Fruit fly (Drosophila melanogaster) whole organism, prepupa: ENCODE results near the gene Cpr65Ax1.

Experiments
- Blimp-1 ChIP-seq: fragments of 200-800 bp; sonication (Bioruptor generic); optimal IDR thresholded peaks from 3 replicates; lab custom pipeline; 2017; ENCODE audit warnings: missing biosample characterization, missing genetic modification characterization, mild to moderate bottlenecking, moderate library complexity, missing genetic modification reagents
- CG10631 ChIP-seq: fragments of 200-800 bp; sonication (Bioruptor generic); optimal IDR thresholded peaks from 2 replicates; lab custom pipeline; 2016; ENCODE audit warnings: missing biosample characterization, missing genetic modification characterization
- CG10669 ChIP-seq: fragments of 200-800 bp; sonication (Bioruptor generic); optimal IDR thresholded peaks from 3 replicates; lab custom pipeline; 2018; ENCODE audit warnings: missing biosample characterization, mild to moderate bottlenecking, missing genetic modification characterization, moderate library complexity
- CG11762 ChIP-seq: fragments of 200-800 bp; sonication (Bioruptor generic); optimal IDR thresholded peaks from 3 replicates; lab custom pipeline; 2016; ENCODE audit warnings: missing biosample characterization, missing genetic modification characterization; ENCODE audit not compliant: insufficient read depth
- CG11902 ChIP-seq: fragments of 200-800 bp; sonication (Bioruptor generic); optimal IDR thresholded peaks from 3 replicates; lab custom pipeline; 2016; ENCODE audit warnings: missing biosample characterization, missing genetic modification characterization
- CG1621 ChIP-seq: fragments of 200-800 bp; sonication (Bioruptor generic); optimal IDR thresholded peaks from 3 replicates; lab custom pipeline; 2018; ENCODE audit warnings: missing biosample characterization, mild to moderate bottlenecking, missing genetic modification characterization
- CG16779 ChIP-seq: fragments of 200-800 bp; sonication (Bioruptor generic); optimal IDR thresholded peaks from 3 replicates; lab custom pipeline; 2017; ENCODE audit warnings: missing biosample characterization, mild to moderate bottlenecking, missing genetic modification characterization
- CG3032 ChIP-seq: fragments of 200-800 bp; optimal IDR thresholded peaks from 2 replicates; lab custom pipeline; 2019; ENCODE audit warnings: missing biosample characterization, mild to moderate bottlenecking, missing genetic modification characterization, moderate library complexity
- CG31627 ChIP-seq: fragments of 200-800 bp; sonication (Bioruptor generic); optimal IDR thresholded peaks from 3 replicates; lab custom pipeline; 2016; ENCODE audit warnings: missing biosample characterization, missing genetic modification characterization
- CG32006 ChIP-seq: fragments of 200-800 bp; sonication (Bioruptor generic); optimal IDR thresholded peaks from 3 replicates; lab custom pipeline; 2017; ENCODE audit warnings: missing biosample characterization, mild to moderate bottlenecking, missing genetic modification characterization
- CG34406 ChIP-seq: fragments of 200-800 bp; sonication (Bioruptor generic); optimal IDR thresholded peaks from 3 replicates; lab custom pipeline; 2016; ENCODE audit warnings: missing biosample characterization, missing genetic modification characterization
- CG3919 ChIP-seq: fragments of 200-800 bp; sonication (Bioruptor generic); optimal IDR thresholded peaks from 3 replicates; lab custom pipeline; 2016; ENCODE audit warnings: missing biosample characterization, missing genetic modification characterization
- CG4318 ChIP-seq: fragments of 200-800 bp; sonication (Bioruptor generic); optimal IDR thresholded peaks from 3 replicates; lab custom pipeline; 2017; ENCODE audit warnings: missing biosample characterization, mild to moderate bottlenecking, missing genetic modification characterization
- CG6276 ChIP-seq: fragments of 200-800 bp; sonication (Bioruptor generic); optimal IDR thresholded peaks from 2 replicates; lab custom pipeline; 2017; ENCODE audit warnings: missing biosample characterization, mild to moderate bottlenecking, missing genetic modification characterization
- CG6792 ChIP-seq: fragments of 200-800 bp; sonication (Bioruptor generic); optimal IDR thresholded peaks from 3 replicates; lab custom pipeline; 2016; ENCODE audit warnings: missing biosample characterization, missing genetic modification characterization
- CG6808 ChIP-seq: fragments of 200-800 bp; sonication (Bioruptor generic); optimal IDR thresholded peaks from 3 replicates; lab custom pipeline; 2017; ENCODE audit warnings: missing biosample characterization, missing genetic modification characterization, mild to moderate bottlenecking, moderate library complexity, missing genetic modification reagents
- CG6854 ChIP-seq: fragments of 200-800 bp; sonication (Bioruptor generic); optimal IDR thresholded peaks from 2 replicates; lab custom pipeline; 2017; ENCODE audit warnings: missing biosample characterization, mild to moderate bottlenecking, missing genetic modification characterization
- CG7368 ChIP-seq: fragments of 200-800 bp; sonication (Bioruptor generic); optimal IDR thresholded peaks from 3 replicates; lab custom pipeline; 2016; ENCODE audit warnings: missing biosample characterization, missing genetic modification characterization
- CG8119 ChIP-seq: fragments of 200-800 bp; sonication (Bioruptor generic); IDR thresholded peaks from 3 replicates; pipeline ENCODE4 v1.3.6; 2022; ENCODE audit warnings: missing biosample characterization, missing genetic modification characterization
- CG8319 ChIP-seq: fragments of 200-800 bp; sonication (Bioruptor generic); optimal IDR thresholded peaks from 3 replicates; lab custom pipeline; 2016; ENCODE audit warnings: missing biosample characterization, missing genetic modification characterization
- CG9139 ChIP-seq: fragments of 200-800 bp; sonication (Bioruptor generic); optimal IDR thresholded peaks from 3 replicates; lab custom pipeline; 2017; ENCODE audit warnings: missing biosample characterization, mild to moderate bottlenecking, missing genetic modification characterization
- Eip75B ChIP-seq: fragments of 200-800 bp; sonication (Bioruptor generic); optimal IDR thresholded peaks from 3 replicates; lab custom pipeline; 2016; ENCODE audit warnings: missing biosample characterization, missing genetic modification characterization
- Eip78C ChIP-seq: fragments of 200-800 bp; sonication (Bioruptor generic); peaks from one replicate; lab custom pipeline; 2016; ENCODE audit warnings: missing biosample characterization, missing genetic modification characterization
- Eip93F ChIP-seq: fragments of 200-800 bp; sonication (Bioruptor generic); optimal IDR thresholded peaks from 2 replicates; lab custom pipeline; 2016; ENCODE audit warnings: missing biosample characterization, mild to moderate bottlenecking, missing genetic modification characterization
- Ets21C ChIP-seq: fragments of 200-800 bp; sonication (Bioruptor generic); optimal IDR thresholded peaks from 3 replicates; lab custom pipeline; 2016; ENCODE audit warnings: missing biosample characterization, missing genetic modification characterization
- Gug ChIP-seq: fragments of 200-800 bp; sonication (Bioruptor generic); IDR thresholded peaks from 2 replicates; pipeline ENCODE4 v1.3.6; 2022; ENCODE audit warnings: missing biosample characterization, missing genetic modification characterization
- Hr39 ChIP-seq: fragments of 200-800 bp; sonication (Bioruptor generic); optimal IDR thresholded peaks from 2 replicates; lab custom pipeline; 2016; ENCODE audit warnings: missing biosample characterization, missing genetic modification characterization
- Hr4 ChIP-seq: fragments of 200-800 bp; sonication (Bioruptor generic); optimal IDR thresholded peaks from 3 replicates; lab custom pipeline; 2016; ENCODE audit warnings: missing biosample characterization, missing genetic modification characterization
- Lpt ChIP-seq: fragments of 200-800 bp; sonication (Bioruptor generic); optimal IDR thresholded peaks from 3 replicates; lab custom pipeline; 2016; ENCODE audit warnings: missing biosample characterization, missing genetic modification characterization
- Met ChIP-seq: fragments of 200-800 bp; sonication (Bioruptor generic); optimal IDR thresholded peaks from 3 replicates; lab custom pipeline; 2016; ENCODE audit warnings: missing biosample characterization, missing genetic modification characterization
- OdsH ChIP-seq: fragments of 200-800 bp; sonication (Bioruptor generic); optimal IDR thresholded peaks from 3 replicates; lab custom pipeline; 2016; ENCODE audit warnings: missing biosample characterization, missing genetic modification characterization
- Sox14 ChIP-seq: fragments of 200-800 bp; sonication (Bioruptor generic); optimal IDR thresholded peaks from 3 replicates; lab custom pipeline; 2016; ENCODE audit warnings: missing biosample characterization, missing genetic modification characterization
- Sox15 ChIP-seq: fragments of 200-800 bp; sonication (Bioruptor generic); optimal IDR thresholded peaks from 3 replicates; lab custom pipeline; 2016; ENCODE audit warnings: missing biosample characterization, missing genetic modification characterization
- achi ChIP-seq: fragments of 200-800 bp; sonication (Bioruptor generic); optimal IDR thresholded peaks from 3 replicates; lab custom pipeline; 2016; ENCODE audit warnings: missing biosample characterization, missing genetic modification characterization
- acj6 ChIP-seq: fragments of 200-800 bp; sonication (Bioruptor generic); optimal IDR thresholded peaks from 3 replicates; lab custom pipeline; 2016; ENCODE audit warnings: missing biosample characterization, missing genetic modification characterization
- cyc ChIP-seq: fragments of 200-800 bp; sonication (Bioruptor generic); optimal IDR thresholded peaks from 3 replicates; lab custom pipeline; 2016; ENCODE audit warnings: missing biosample characterization, missing genetic modification characterization
- dac ChIP-seq: fragments of 200-800 bp; sonication (Bioruptor generic); optimal IDR thresholded peaks from 2 replicates; lab custom pipeline; 2017; ENCODE audit warnings: missing biosample characterization, mild to moderate bottlenecking, missing genetic modification characterization
- dsx ChIP-seq: fragments of 200-800 bp; optimal IDR thresholded peaks from 3 replicates; lab custom pipeline; 2019; ENCODE audit warnings: missing biosample characterization, mild to moderate bottlenecking, missing genetic modification characterization, moderate library complexity; ENCODE audit not compliant: poor library complexity, severe bottlenecking
- eg ChIP-seq: fragments of 200-800 bp; sonication (Bioruptor generic); IDR thresholded peaks from 3 replicates; pipeline ENCODE4 v1.3.6; 2022; ENCODE audit warnings: missing biosample characterization, missing genetic modification characterization
- esn ChIP-seq: fragments of 200-800 bp; sonication (Bioruptor generic); optimal IDR thresholded peaks from 2 replicates; lab custom pipeline; 2016; ENCODE audit warnings: missing biosample characterization, mild to moderate bottlenecking, missing genetic modification characterization, moderate library complexity
- fd59A ChIP-seq: fragments of 200-800 bp; sonication (Bioruptor generic); optimal IDR thresholded peaks from 2 replicates; lab custom pipeline; 2017; ENCODE audit warnings: missing biosample characterization, mild to moderate bottlenecking, missing genetic modification characterization, missing genetic modification reagents
- fd85E ChIP-seq: fragments of 200-800 bp; sonication (Bioruptor generic); optimal IDR thresholded peaks from 3 replicates; lab custom pipeline; 2016; ENCODE audit warnings: missing biosample characterization, missing genetic modification characterization
- lz ChIP-seq: fragments of 200-800 bp; sonication (Bioruptor generic); optimal IDR thresholded peaks from 3 replicates; lab custom pipeline; 2016; ENCODE audit warnings: missing biosample characterization, missing genetic modification characterization
- net ChIP-seq: fragments of 200-800 bp; sonication (Bioruptor generic); optimal IDR thresholded peaks from 3 replicates; lab custom pipeline; 2016; ENCODE audit warnings: missing biosample characterization, missing genetic modification characterization
- pdm3 ChIP-seq: fragments of 200-800 bp; sonication (Bioruptor generic); optimal IDR thresholded peaks from 3 replicates; lab custom pipeline; 2016; ENCODE audit warnings: missing biosample characterization, missing genetic modification characterization
- spab ChIP-seq: fragments of 200-800 bp; sonication (Bioruptor generic); optimal IDR thresholded peaks from 2 replicates; lab custom pipeline; 2017; ENCODE audit warnings: missing biosample characterization, mild to moderate bottlenecking, missing genetic modification characterization, missing genetic modification reagents
- svp ChIP-seq: fragments of 200-800 bp; sonication (Bioruptor generic); peaks from one replicate; lab custom pipeline; 2016; ENCODE audit warnings: missing biosample characterization, missing genetic modification characterization
- vri ChIP-seq: fragments of 200-800 bp; sonication (Bioruptor generic); optimal IDR thresholded peaks from 3 replicates; lab custom pipeline; 2016; ENCODE audit warnings: missing biosample characterization, mild to moderate bottlenecking, missing genetic modification characterization

Gene Cpr65Ax1

dm6 chr3L:6184884-6185438 lies 37.2 kb upstream of the Cpr65Ax1 start, which contains the start of the genes D19B and CG43293 (continued):
- TF ChIP-seq eg (GFP tag; lab: Robert Waterston, UW) (peak; percentile 92), Eip93F (peak; percentile 80), fd59A (peak; percentile 71), cyc (peak; percentile 84), CG3032 (tag; lab: Kevin White, UChicago) (peak; percentile 81), CG32006 (GFP tag; lab: Kevin White, UChicago) (peak; percentile 87), Hr39 (peak; percentile 85), CG8319 (peak; percentile 77), CG11902 (GFP tag; lab: Kevin White, UChicago) (peak; percentile 68), Sox14 (GFP tag; lab: Kevin White, UChicago) (peak; percentile 88), CG31627 (GFP tag; lab: Kevin White, UChicago) (peak; percentile 87), CG8119 (GFP tag; lab: Robert Waterston, UW) (peak; percentile 91), CG6854 (GFP tag; lab: Kevin White, UChicago) (peak; percentile 65), Eip78C (GFP tag; lab: Kevin White, UChicago) (peak; percentile 96), Sox15 (peak; percentile 72), Hr4 (peak; percentile 93), acj6 (GFP tag; lab: Kevin White, UChicago) (peak; percentile 90), CG4318 (peak; percentile 71), Eip75B (GFP tag; lab: Kevin White, UChicago) (peak; percentile 88), dsx (GFP tag; lab: Kevin White, UChicago) (peak; percentile 77), svp (GFP tag; lab: Kevin White, UChicago) (peak; percentile 92), Met (GFP tag; lab: Kevin White, UChicago) (peak; percentile 85), CG6276 (peak; percentile 36), CG7368 (GFP tag; lab: Kevin White, UChicago) (peak; percentile 91), lz (GFP tag; lab: Kevin White, UChicago) (peak; percentile 83), OdsH (peak; percentile 91), Lpt (GFP tag; lab: Kevin White, UChicago) (peak; percentile 85), CG16779 (peak; percentile 81)

- TF ChIP-seq CG11762 (GFP tag; lab: Kevin White, UChicago) (no peak), dsx (GFP tag; lab: Kevin White, UChicago) (no peak), CG31627 (GFP tag; lab: Kevin White, UChicago) (peak; percentile 82), CG11902 (GFP tag; lab: Kevin White, UChicago) (peak; percentile 63), esn (GFP tag; lab: Kevin White, UChicago) (peak; percentile 79), net (GFP tag; lab: Kevin White, UChicago) (no peak), CG34406 (GFP tag; lab: Kevin White, UChicago) (no peak), CG3919 (GFP tag; lab: Kevin White, UChicago) (no peak), Lpt (GFP tag; lab: Kevin White, UChicago) (no peak), CG6808 (GFP tag; lab: Kevin White, UChicago) (no peak), Blimp-1 (GFP tag; lab: Kevin White, UChicago) (no peak), CG1621 (tag; lab: Kevin White, UChicago) (peak; percentile 33), CG10669 (GFP tag; lab: Kevin White, UChicago) (no peak), vri (GFP tag; lab: Kevin White, UChicago) (no peak), CG10631 (no peak), Eip93F (no peak), CG32006 (GFP tag; lab: Kevin White, UChicago) (no peak), pdm3 (GFP tag; lab: Kevin White, UChicago) (no peak), CG7368 (GFP tag; lab: Kevin White, UChicago) (no peak), Gug (GFP tag; lab: Robert Waterston, UW) (peak; percentile 43; the same call in 1 of the 2 replicates), achi (GFP tag; lab: Kevin White, UChicago) (no peak), fd85E (no peak), CG6792 (GFP tag; lab: Kevin White, UChicago) (peak; percentile 46), CG9139 (no peak), Hr39 (peak; percentile 82), Hr4 (no peak), CG8319 (peak; percentile 52), CG6276 (no peak), spab (no peak), CG8119 (GFP tag; lab: Robert Waterston, UW) (no peak), dac (no peak), CG3032 (tag; lab: Kevin White, UChicago) (peak; percentile 78), Eip78C (GFP tag; lab: Kevin White, UChicago) (no peak), Sox14 (GFP tag; lab: Kevin White, UChicago) (no peak), CG4318 (no peak), lz (GFP tag; lab: Kevin White, UChicago) (peak; percentile 77), Ets21C (GFP tag; lab: Kevin White, UChicago) (no peak), acj6 (GFP tag; lab: Kevin White, UChicago) (no peak)
Measured at dm6 chr3L:6181776-6182175, 34.0 kb upstream of the Cpr65Ax1 start, which contains the start of gene CG10274. Gene CG10274 (minus strand): TSS chr3L:6181829.
